Worm (Caenorhabditis elegans) whole organism, late embryonic: ENCODE measurements around the gene lsy-13.
A peak's percentile ranks its signal among the peaks of the same experiment; 100 is the strongest.

Experiments
- C08G9.2 ChIP-seq: sonication (generic microtip); optimal IDR thresholded peaks from 2 replicates; lab custom pipeline; 2016; ENCODE audit warnings: mild to moderate bottlenecking, missing genetic modification characterization, moderate library complexity, missing compliant biosample characterization
- C38D4.7 ChIP-seq: fragments of 200-800 bp; sonication (Bioruptor generic); optimal IDR thresholded peaks from 2 replicates; lab custom pipeline; 2018; ENCODE audit warnings: mild to moderate bottlenecking, missing genetic modification characterization, moderate library complexity, missing compliant biosample characterization
- F13H6.1 ChIP-seq: sonication (generic microtip); optimal IDR thresholded peaks from 2 replicates; lab custom pipeline; 2016; ENCODE audit warnings: missing genetic modification characterization, missing compliant biosample characterization
- K09A11.1 ChIP-seq: sonication (generic microtip); optimal IDR thresholded peaks from 2 replicates; lab custom pipeline; 2017; ENCODE audit warnings: antibody characterized with exemption, mild to moderate bottlenecking, missing genetic modification characterization, missing compliant biosample characterization; ENCODE audit not compliant: insufficient read depth
- ceh-14 ChIP-seq: sonication (generic microtip); optimal IDR thresholded peaks from 2 replicates; lab custom pipeline; 2016; ENCODE audit warnings: missing genotype, missing genetic modification characterization, missing compliant biosample characterization
- ceh-18 ChIP-seq: sonication (generic microtip); optimal IDR thresholded peaks from 2 replicates; lab custom pipeline; 2016; ENCODE audit warnings: missing genetic modification characterization, missing compliant biosample characterization
- ceh-22 ChIP-seq: sonication (generic microtip); optimal IDR thresholded peaks from 2 replicates; lab custom pipeline; 2017; ENCODE audit warnings: missing biosample characterization, missing genetic modification characterization
- ceh-31 ChIP-seq: sonication (generic microtip); optimal IDR thresholded peaks from 2 replicates; lab custom pipeline; 2016; ENCODE audit warnings: missing genetic modification characterization, missing compliant biosample characterization
- ceh-34 ChIP-seq: sonication (generic microtip); optimal IDR thresholded peaks from 2 replicates; lab custom pipeline; 2016; ENCODE audit warnings: mild to moderate bottlenecking, missing genetic modification characterization, missing compliant biosample characterization
- dmd-4 ChIP-seq: sonication (generic microtip); optimal IDR thresholded peaks from 2 replicates; lab custom pipeline; 2016; ENCODE audit warnings: borderline replicate concordance, missing genetic modification characterization, missing compliant biosample characterization
- elt-2 ChIP-seq: sonication (generic microtip); optimal IDR thresholded peaks from 2 replicates; lab custom pipeline; 2016; ENCODE audit warnings: missing genetic modification reagents, missing genetic modification characterization, missing compliant biosample characterization
- elt-4 ChIP-seq: sonication (generic microtip); optimal IDR thresholded peaks from 2 replicates; lab custom pipeline; 2016; ENCODE audit warnings: missing genetic modification characterization, missing compliant biosample characterization
- eyg-1 ChIP-seq: sonication (generic microtip); optimal IDR thresholded peaks from 2 replicates; lab custom pipeline; 2016; ENCODE audit warnings: missing genotype, missing genetic modification characterization, missing compliant biosample characterization
- fkh-6 ChIP-seq: sonication (generic microtip); optimal IDR thresholded peaks from 2 replicates; lab custom pipeline; 2016; ENCODE audit warnings: missing genetic modification characterization, missing compliant biosample characterization
- gmeb-2 ChIP-seq: sonication (generic microtip); optimal IDR thresholded peaks from 2 replicates; lab custom pipeline; 2016; ENCODE audit warnings: missing genetic modification characterization, inconsistent platforms, missing compliant biosample characterization
- hlh-13 ChIP-seq: fragments of 200-800 bp; sonication (Bioruptor generic); optimal IDR thresholded peaks from 2 replicates; lab custom pipeline; 2018; ENCODE audit warnings: mild to moderate bottlenecking, missing genetic modification characterization, missing compliant biosample characterization
- hlh-15 ChIP-seq: sonication (generic microtip); optimal IDR thresholded peaks from 2 replicates; lab custom pipeline; 2016; ENCODE audit warnings: missing genetic modification characterization, missing compliant biosample characterization
- hlh-6 ChIP-seq: sonication (generic microtip); optimal IDR thresholded peaks from 2 replicates; lab custom pipeline; 2016; ENCODE audit warnings: missing genotype, missing genetic modification characterization, missing compliant biosample characterization
- madf-2 ChIP-seq: sonication (generic microtip); optimal IDR thresholded peaks from 2 replicates; lab custom pipeline; 2017; ENCODE audit warnings: missing genetic modification characterization, missing compliant biosample characterization
- mec-3 ChIP-seq: sonication (generic microtip); optimal IDR thresholded peaks from 2 replicates; lab custom pipeline; 2016; ENCODE audit warnings: borderline replicate concordance, missing genetic modification characterization, missing compliant biosample characterization
- nfya-1 ChIP-seq: sonication (generic microtip); optimal IDR thresholded peaks from 2 replicates; lab custom pipeline; 2017; ENCODE audit warnings: missing genetic modification characterization, mild to moderate bottlenecking, missing compliant biosample characterization, antibody characterized with exemption, moderate library complexity
- nhr-11 ChIP-seq: fragments of 150-350 bp; optimal IDR thresholded peaks from 2 replicates; lab custom pipeline; 2014; ENCODE audit warnings: missing biosample characterization, missing genetic modification characterization
- npax-4 ChIP-seq: sonication (generic microtip); optimal IDR thresholded peaks from 2 replicates; lab custom pipeline; 2016; ENCODE audit warnings: missing genetic modification characterization, missing compliant biosample characterization
- pat-9 ChIP-seq: fragments of 200-800 bp; sonication (Bioruptor generic); optimal IDR thresholded peaks from 2 replicates; lab custom pipeline; 2018; ENCODE audit warnings: mild to moderate bottlenecking, missing genetic modification characterization, moderate library complexity, missing compliant biosample characterization
- pha-4 ChIP-seq: fragments of 150-350 bp; optimal IDR thresholded peaks from 2 replicates; lab custom pipeline; 2018; ENCODE audit warnings: missing biosample characterization, missing genetic modification reagents, missing genetic modification characterization
- pqm-1 ChIP-seq: sonication (generic microtip); optimal IDR thresholded peaks from 2 replicates; lab custom pipeline; 2016; ENCODE audit warnings: missing genetic modification characterization, missing compliant biosample characterization
- pros-1 ChIP-seq: fragments of 150-350 bp; optimal IDR thresholded peaks from 2 replicates; lab custom pipeline; 2014; ENCODE audit warnings: missing biosample characterization, missing genetic modification reagents, missing genetic modification characterization
- ref-2 ChIP-seq: sonication (generic microtip); optimal IDR thresholded peaks from 2 replicates; lab custom pipeline; 2016; ENCODE audit warnings: missing genetic modification characterization, missing compliant biosample characterization
- rnt-1 ChIP-seq: sonication (generic microtip); optimal IDR thresholded peaks from 2 replicates; lab custom pipeline; 2016; ENCODE audit warnings: missing genetic modification characterization, missing compliant biosample characterization
- sdc-2 ChIP-seq: sonication (generic microtip); optimal IDR thresholded peaks from 2 replicates; lab custom pipeline; 2016; ENCODE audit warnings: missing genotype, missing genetic modification characterization, missing compliant biosample characterization
- sox-4 ChIP-seq: sonication (generic microtip); optimal IDR thresholded peaks from 2 replicates; lab custom pipeline; 2017; ENCODE audit warnings: mild to moderate bottlenecking, missing genetic modification characterization, inconsistent platforms, missing compliant biosample characterization
- syd-9 ChIP-seq: sonication (generic microtip); optimal IDR thresholded peaks from 2 replicates; lab custom pipeline; 2016; ENCODE audit warnings: mild to moderate bottlenecking, missing genetic modification characterization, moderate library complexity, missing compliant biosample characterization
- unc-3 ChIP-seq, 2 experiments: fragments of 200-800 bp in 1 of 2; sonication (Bioruptor generic) in 1 of 2; sonication (generic microtip) in 1 of 2; conservative IDR thresholded peaks in 1 of 2; optimal IDR thresholded peaks in 1 of 2; 2 replicates each; pipeline versions ENCODE4 v1.3.6 to Lab custom; 2016 to 2022; ENCODE audit warnings: missing compliant biosample characterization in 2 of 2, missing genetic modification characterization in 2 of 2, missing genetic modification reagents in 1 of 2
- unc-55 ChIP-seq: sonication (generic microtip); optimal IDR thresholded peaks from 2 replicates; lab custom pipeline; 2017; ENCODE audit warnings: missing biosample characterization, missing genetic modification reagents, missing genetic modification characterization
- unc-86 ChIP-seq: sonication (generic microtip); optimal IDR thresholded peaks from 2 replicates; lab custom pipeline; 2016; ENCODE audit warnings: missing genetic modification characterization, missing compliant biosample characterization
- ztf-16 ChIP-seq: sonication (generic microtip); optimal IDR thresholded peaks from 2 replicates; lab custom pipeline; 2017; ENCODE audit warnings: missing genetic modification characterization, missing compliant biosample characterization

Gene lsy-13

ce11 chrIV:16863431-16863895, at the start of gene lsy-13, which contains the start of gene mel-46 (continued):
- TF ChIP-seq ceh-14 (tag; lab: Kevin White, UChicago): peak; percentile 79
- TF ChIP-seq nfya-1 (tag; lab: Kevin White, UChicago): peak; percentile 55
- no peak for TF ChIP-seq mec-3
- TF ChIP-seq pqm-1 (tag; lab: Kevin White, UChicago): no peak
- TF ChIP-seq syd-9: no peak
- no peak for TF ChIP-seq hlh-6 (tag; lab: Kevin White, UChicago)
- TF ChIP-seq dmd-4 (tag; lab: Kevin White, UChicago): peak; percentile 4
- TF ChIP-seq unc-86 (tag; lab: Kevin White, UChicago): no peak
- no peak for TF ChIP-seq npax-4

ce11 chrIV:16822529-16822928, 41.1 kb upstream of the lsy-13 start, which contains the start of gene Y116A8A.4:
Y116A8A.4 (plus strand) TSS chrIV:16822829.
- TF ChIP-seq gmeb-2 (no peak), hlh-13 (no peak), ceh-31 (tag; lab: Kevin White, UChicago) (no peak), elt-2 (no peak), unc-3 (GFP tag; conservative IDR thresholded peaks at IDR 0.05; lab: Robert Waterston, UW) (no peak), unc-3 (tag; optimal IDR thresholded peaks at IDR 0.05; lab: Kevin White, UChicago) (no peak), C08G9.2 (no peak), ref-2 (tag; lab: Kevin White, UChicago) (no peak), fkh-6 (no peak)
- TF ChIP-seq, all 69 proteins: peak for 0

DNA sequence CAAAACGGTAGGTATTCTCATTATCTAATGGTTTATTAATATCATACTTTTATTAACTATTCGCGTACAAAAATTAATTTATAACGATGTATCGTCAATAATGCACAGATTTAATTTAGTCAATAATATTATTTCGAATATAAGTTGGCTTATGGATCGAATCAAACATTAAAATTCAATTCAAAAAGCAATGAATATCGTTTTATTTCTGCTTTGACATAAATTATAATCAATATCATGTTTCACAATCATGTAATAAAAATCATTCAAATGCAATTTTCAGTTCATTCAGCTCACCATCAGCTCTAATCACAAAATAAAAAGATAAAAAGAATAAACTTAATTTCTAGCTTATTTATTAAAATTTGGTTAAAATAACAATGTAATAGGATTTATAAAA, 35.0 kb upstream of the lsy-13 start, which contains the start of gene Y116A8A.6:
TSS of gene Y116A8A.6 (minus strand) at position 101 of the 400 bp plus-strand sequence.
- no peak for TF ChIP-seq pha-4 (tag; lab: Kevin White, UChicago)
- no peak for TF ChIP-seq eyg-1 (tag; lab: Kevin White, UChicago)
- TF ChIP-seq F13H6.1 (tag; lab: Kevin White, UChicago): no peak
- no peak for TF ChIP-seq sox-4 (tag; lab: Kevin White, UChicago)
- TF ChIP-seq K09A11.1: no peak
- TF ChIP-seq nhr-11 (tag; lab: Kevin White, UChicago): no peak
- TF ChIP-seq ceh-22 (tag; lab: Kevin White, UChicago): no peak
- TF ChIP-seq C38D4.7 (GFP tag; lab: Kevin White, UChicago): no peak
- TF ChIP-seq ztf-16: no peak
- no peak for TF ChIP-seq ceh-34
- no peak for TF ChIP-seq hlh-15 (tag; lab: Kevin White, UChicago)
- TF ChIP-seq elt-4 (tag; lab: Kevin White, UChicago): no peak
- TF ChIP-seq unc-55 (GFP tag; lab: Kevin White, UChicago): no peak
- TF ChIP-seq madf-2 (tag; lab: Kevin White, UChicago): no peak
- no peak for TF ChIP-seq rnt-1 (tag; lab: Kevin White, UChicago)
- TF ChIP-seq sdc-2 (tag; lab: Kevin White, UChicago): no peak
- no peak for TF ChIP-seq pros-1
- TF ChIP-seq ceh-18 (tag; lab: Kevin White, UChicago): no peak
- no peak for TF ChIP-seq ref-2 (tag; lab: Kevin White, UChicago)

ce11 chrIV:16829896-16830295, 33.8 kb upstream of the lsy-13 start, which contains the start of gene Y116A8A.7:
Y116A8A.7 (plus strand) TSS chrIV:16830196.
- TF ChIP-seq pat-9 (tag; lab: Kevin White, UChicago) (no peak), syd-9 (no peak), madf-2 (tag; lab: Kevin White, UChicago) (no peak)
